Worm (Caenorhabditis elegans) whole organism, L4 larva: ENCODE results near the gene K12H6.6.

ENCODE experiments used
- R02D3.7 ChIP-seq: fragments of 150-350 bp; sonication (generic microtip); optimal IDR thresholded peaks from 3 replicates; lab custom pipeline; 2014; ENCODE audit warnings: missing biosample characterization, missing genetic modification characterization
- skn-1 ChIP-seq: fragments of 150-350 bp; optimal IDR thresholded peaks from 2 replicates; lab custom pipeline; 2014; ENCODE audit warnings: missing biosample characterization, missing genetic modification characterization
- snpc-4 ChIP-seq: fragments of 150-350 bp; optimal IDR thresholded peaks from 2 replicates; lab custom pipeline; 2014; ENCODE audit warnings: missing biosample characterization, missing genetic modification characterization
- spr-1 ChIP-seq: sonication (generic microtip); optimal IDR thresholded peaks from 2 replicates; lab custom pipeline; 2016; ENCODE audit warnings: mild to moderate bottlenecking, missing genetic modification characterization, missing compliant biosample characterization

DNA sequence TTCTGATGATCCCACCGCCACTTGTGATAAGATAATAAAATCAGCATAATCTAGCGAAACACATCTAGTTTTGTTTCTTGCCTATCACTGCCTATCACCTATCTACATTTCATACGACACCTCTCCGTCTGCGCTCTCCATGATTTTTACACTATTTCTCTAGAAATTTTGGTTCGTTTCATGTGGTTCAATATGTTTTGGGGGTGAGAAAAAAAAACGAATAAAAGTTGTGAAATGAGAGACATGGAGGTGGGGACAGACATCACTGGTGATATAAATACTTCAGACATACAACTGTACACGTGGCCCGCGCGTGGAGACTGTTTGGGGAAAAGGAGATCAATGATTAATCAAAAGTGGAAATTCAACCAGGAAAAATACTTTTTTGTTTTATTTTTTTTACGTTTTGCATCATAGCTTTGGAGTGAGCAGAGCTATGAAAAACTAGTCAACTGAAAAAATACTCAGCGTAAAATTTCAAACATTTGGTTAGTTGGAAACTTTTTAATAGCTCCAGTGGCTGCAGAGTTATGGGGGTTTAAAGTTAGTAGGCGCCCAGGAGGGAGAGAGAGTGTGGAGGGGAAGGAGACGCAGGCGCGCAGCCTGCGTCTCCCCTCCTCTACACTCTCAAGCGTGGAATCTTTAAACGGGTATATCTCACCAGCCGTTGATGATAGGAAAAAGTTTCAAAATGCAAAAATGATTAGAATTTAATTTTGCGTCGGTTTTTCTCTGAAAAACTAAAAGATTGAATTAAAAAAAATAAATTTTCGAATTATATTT is 28.0 kb downstream of the K12H6.6 start:
- TF ChIP-seq skn-1, result no peak
- TF ChIP-seq spr-1 (tag; lab: Kevin White, UChicago), result no peak
- no peak for TF ChIP-seq R02D3.7 (tag; lab: Kevin White, UChicago)
- no peak for TF ChIP-seq snpc-4
